Worm (Caenorhabditis elegans) whole organism, L2 larva: Measurements from ENCODE around the gene pmp-2.

Experiments used
- C34F6.9 ChIP-seq: fragments of 150-350 bp; optimal IDR thresholded peaks from 2 replicates; lab custom pipeline; 2014; ENCODE audit warnings: missing biosample characterization, missing genetic modification characterization
- F13H6.1 ChIP-seq: sonication (generic microtip); optimal IDR thresholded peaks from 2 replicates; lab custom pipeline; 2016; ENCODE audit warnings: missing genetic modification characterization, missing compliant biosample characterization
- R02D3.7 ChIP-seq: fragments of 150-350 bp; optimal IDR thresholded peaks from 2 replicates; lab custom pipeline; 2014; ENCODE audit warnings: missing biosample characterization, missing genetic modification characterization
- ZK546.5 ChIP-seq: sonication (generic microtip); optimal IDR thresholded peaks from 2 replicates; lab custom pipeline; 2017; ENCODE audit warnings: missing biosample characterization, missing genetic modification characterization
- aly-2 ChIP-seq: fragments of 150-350 bp; optimal IDR thresholded peaks from 2 replicates; lab custom pipeline; 2014; ENCODE audit warnings: missing biosample characterization, missing genetic modification characterization
- ama-1 ChIP-seq: fragments of 150-350 bp; optimal IDR thresholded peaks from 2 replicates; lab custom pipeline; 2018; ENCODE audit warnings: inconsistent platforms
- blmp-1 ChIP-seq: sonication (generic microtip); optimal IDR thresholded peaks from 2 replicates; lab custom pipeline; 2017; ENCODE audit warnings: missing genetic modification characterization, mild to moderate bottlenecking, missing compliant biosample characterization, antibody characterized with exemption, moderate library complexity; ENCODE audit not compliant: insufficient read depth
- ceh-16 ChIP-seq: fragments of 150-350 bp; optimal IDR thresholded peaks from 2 replicates; lab custom pipeline; 2014; ENCODE audit warnings: missing biosample characterization, missing genetic modification characterization
- ceh-82 ChIP-seq: fragments of 150-350 bp; optimal IDR thresholded peaks from 2 replicates; lab custom pipeline; 2014; ENCODE audit warnings: missing biosample characterization, missing genetic modification characterization
- dmd-4 ChIP-seq: sonication (generic microtip); optimal IDR thresholded peaks from 2 replicates; lab custom pipeline; 2017; ENCODE audit warnings: missing biosample characterization, missing genetic modification characterization
- egl-27 ChIP-seq: sonication (generic microtip); optimal IDR thresholded peaks from 3 replicates; lab custom pipeline; 2017; ENCODE audit warnings: missing biosample characterization, missing genetic modification reagents, missing genetic modification characterization
- elt-1 ChIP-seq: fragments of 150-350 bp; optimal IDR thresholded peaks from 2 replicates; lab custom pipeline; 2014; ENCODE audit warnings: missing biosample characterization, missing genetic modification characterization
- elt-3 ChIP-seq: sonication (generic microtip); optimal IDR thresholded peaks from 2 replicates; lab custom pipeline; 2017; ENCODE audit warnings: missing biosample characterization, missing genetic modification characterization
- fos-1 ChIP-seq: fragments of 150-350 bp; optimal IDR thresholded peaks from 2 replicates; lab custom pipeline; 2014; ENCODE audit warnings: missing biosample characterization, missing genetic modification characterization
- gmeb-1 ChIP-seq: fragments of 150-350 bp; optimal IDR thresholded peaks from 2 replicates; lab custom pipeline; 2014; ENCODE audit warnings: missing biosample characterization, missing genetic modification characterization
- lin-13 ChIP-seq: fragments of 150-350 bp; optimal IDR thresholded peaks from 2 replicates; lab custom pipeline; 2014; ENCODE audit warnings: missing biosample characterization, missing genetic modification reagents, missing genetic modification characterization
- lin-39 ChIP-seq: fragments of 150-350 bp; optimal IDR thresholded peaks from 2 replicates; lab custom pipeline; 2014; ENCODE audit warnings: missing biosample characterization, missing genetic modification reagents, missing genetic modification characterization
- lsy-2 ChIP-seq, 2 experiments: fragments of 150-350 bp in 1 of 2; sonication (generic microtip) in 1 of 2; optimal IDR thresholded peaks; 2 replicates each; lab custom pipeline; 2014 to 2017; ENCODE audit warnings: missing biosample characterization in 2 of 2, missing genetic modification characterization in 2 of 2
- mab-5 ChIP-seq: fragments of 150-350 bp; optimal IDR thresholded peaks from 2 replicates; lab custom pipeline; 2014; ENCODE audit warnings: missing biosample characterization, missing genetic modification characterization
- mbf-1 ChIP-seq: sonication (generic microtip); optimal IDR thresholded peaks from 2 replicates; lab custom pipeline; 2017; ENCODE audit warnings: missing biosample characterization, missing genetic modification characterization
- mdl-1 ChIP-seq, 2 experiments: fragments of 150-350 bp in 1 of 2; sonication (generic microtip) in 1 of 2; optimal IDR thresholded peaks; 2 replicates each; lab custom pipeline; 2017; ENCODE audit warnings: missing biosample characterization in 2 of 2, missing genetic modification characterization in 2 of 2
- nhr-11 ChIP-seq: fragments of 150-350 bp; optimal IDR thresholded peaks from 2 replicates; lab custom pipeline; 2014; ENCODE audit warnings: missing biosample characterization, missing genetic modification characterization
- nhr-12 ChIP-seq: fragments of 150-350 bp; optimal IDR thresholded peaks from 2 replicates; lab custom pipeline; 2014; ENCODE audit warnings: missing biosample characterization, missing genetic modification characterization
- nhr-21 ChIP-seq: fragments of 150-350 bp; optimal IDR thresholded peaks from 2 replicates; lab custom pipeline; 2014; ENCODE audit warnings: missing biosample characterization, missing genetic modification characterization
- nhr-23 ChIP-seq: fragments of 150-350 bp; optimal IDR thresholded peaks from 2 replicates; lab custom pipeline; 2014; ENCODE audit warnings: missing biosample characterization, missing genetic modification reagents, missing genetic modification characterization
- nhr-77 ChIP-seq: fragments of 150-350 bp; optimal IDR thresholded peaks from 2 replicates; lab custom pipeline; 2014; ENCODE audit warnings: missing biosample characterization, missing genetic modification characterization
- sem-4 ChIP-seq: fragments of 150-350 bp; optimal IDR thresholded peaks from 2 replicates; lab custom pipeline; 2014; ENCODE audit warnings: missing biosample characterization, missing genetic modification reagents, missing genetic modification characterization
- skn-1 ChIP-seq: sonication (generic microtip); optimal IDR thresholded peaks from 2 replicates; lab custom pipeline; 2017; ENCODE audit warnings: missing biosample characterization, missing genetic modification characterization
- sma-3 ChIP-seq: sonication (generic microtip); optimal IDR thresholded peaks from 2 replicates; lab custom pipeline; 2016; ENCODE audit warnings: missing genetic modification reagents, missing genetic modification characterization, missing compliant biosample characterization
- sma-9 ChIP-seq, 2 experiments: fragments of 150-350 bp in 1 of 2; sonication (generic microtip) in 1 of 2; optimal IDR thresholded peaks; 2 replicates each; lab custom pipeline; 2014 to 2016; ENCODE audit warnings: missing genetic modification characterization in 2 of 2, mild to moderate bottlenecking in 1 of 2, missing biosample characterization in 1 of 2, missing compliant biosample characterization in 1 of 2, missing genetic modification reagents in 1 of 2, moderate library complexity in 1 of 2
- unc-39 ChIP-seq: fragments of 150-350 bp; optimal IDR thresholded peaks from 2 replicates; lab custom pipeline; 2014; ENCODE audit warnings: missing biosample characterization, missing genetic modification characterization
- unc-55 ChIP-seq: fragments of 150-350 bp; sonication (generic microtip); optimal IDR thresholded peaks from 3 replicates; lab custom pipeline; 2014; ENCODE audit warnings: missing biosample characterization, missing genetic modification reagents, missing genetic modification characterization
- unc-62 ChIP-seq: fragments of 150-350 bp; optimal IDR thresholded peaks from 2 replicates; lab custom pipeline; 2014; ENCODE audit warnings: missing biosample characterization, missing genetic modification reagents, missing genetic modification characterization
- zag-1 ChIP-seq: fragments of 150-350 bp; optimal IDR thresholded peaks from 2 replicates; lab custom pipeline; 2014; ENCODE audit warnings: missing biosample characterization, missing genetic modification characterization
- ztf-11 ChIP-seq: sonication (generic microtip); optimal IDR thresholded peaks from 2 replicates; lab custom pipeline; 2017; ENCODE audit warnings: missing biosample characterization, missing genetic modification characterization
- ztf-4 ChIP-seq: fragments of 150-350 bp; optimal IDR thresholded peaks from 2 replicates; lab custom pipeline; 2014; ENCODE audit warnings: missing biosample characterization, missing genetic modification characterization

The pmp-2 gene

DNA sequence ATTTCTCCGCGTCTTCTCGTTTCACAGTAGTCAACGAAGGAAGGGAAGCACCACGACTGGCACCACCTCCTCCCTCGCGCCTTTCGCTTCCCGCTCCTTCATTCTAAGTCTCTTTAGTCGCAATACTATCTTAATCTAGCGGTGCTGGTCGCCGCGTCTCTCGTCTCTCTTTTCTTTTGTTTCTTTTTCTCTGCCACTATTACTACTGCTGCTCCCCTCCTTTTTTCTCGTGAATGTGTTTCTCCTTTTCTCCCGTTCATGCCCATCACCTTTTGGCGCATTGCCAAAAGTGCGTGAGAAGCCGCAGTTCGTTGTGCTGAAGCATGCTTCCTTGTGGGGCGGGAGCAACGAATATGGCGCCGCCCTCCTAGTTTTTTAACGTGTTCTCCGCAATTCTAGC is 38.9 kb upstream of the pmp-2 start (continued):
- no peak for TF ChIP-seq mbf-1 (tag; lab: Kevin White, UChicago)
- TF ChIP-seq F13H6.1 (tag; lab: Kevin White, UChicago), result peak; percentile 86
- TF ChIP-seq fos-1 (tag; lab: Kevin White, UChicago), result peak; percentile 92
- no peak for TF ChIP-seq nhr-12 (tag; lab: Kevin White, UChicago)
- TF ChIP-seq skn-1 (tag; lab: Kevin White, UChicago), result no peak
- no peak for TF ChIP-seq nhr-23
- peak; percentile 65 for TF ChIP-seq egl-27 (tag; lab: Kevin White, UChicago)
- peak; percentile 46 for TF ChIP-seq ama-1 (lab: Kevin White, UChicago)
- TF ChIP-seq nhr-11 (tag; lab: Kevin White, UChicago), result no peak
- no peak for TF ChIP-seq dmd-4
- TF ChIP-seq blmp-1 (tag; lab: Kevin White, UChicago), result peak; percentile 82
- no peak for TF ChIP-seq nhr-77 (tag; lab: Kevin White, UChicago)
- TF ChIP-seq ZK546.5 (tag; lab: Kevin White, UChicago), result no peak
- TF ChIP-seq lin-39 (tag; lab: Kevin White, UChicago), result no peak
- peak; percentile 26 to 77 for TF ChIP-seq mdl-1 (tag; optimal IDR thresholded peaks at IDR 0.05; lab: Kevin White, UChicago)
- TF ChIP-seq sma-9 (GFP tag; optimal IDR thresholded peaks at IDR 0.05; lab: Kevin White, UChicago), result peak; percentile 80
- TF ChIP-seq sma-9 (tag; optimal IDR thresholded peaks at IDR 0.05; lab: Kevin White, UChicago), result no peak
- peak; percentile 39 for TF ChIP-seq lin-13

DNA sequence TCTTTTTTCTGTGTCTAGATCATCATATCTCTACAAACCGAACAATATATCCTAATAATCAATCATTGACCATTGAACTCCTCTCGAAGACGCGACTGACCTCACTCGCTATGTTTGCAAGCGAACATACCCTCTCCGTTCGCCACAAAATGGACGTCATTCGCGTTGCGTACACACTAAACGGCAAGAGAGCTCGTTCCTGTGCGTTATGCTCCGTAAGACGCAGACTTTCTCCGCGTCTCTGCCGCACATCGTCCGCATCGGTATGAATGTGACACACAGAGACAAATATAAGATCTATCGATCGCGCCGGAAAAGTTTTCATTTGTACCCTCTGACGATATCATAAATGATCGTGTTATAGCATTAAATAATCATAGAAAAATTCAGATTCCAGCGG is 38.4 kb upstream of the pmp-2 start:
- TF ChIP-seq mab-5 (tag; lab: Kevin White, UChicago) (no peak), gmeb-1 (tag; lab: Kevin White, UChicago) (no peak), R02D3.7 (tag; lab: Kevin White, UChicago) (no peak), ztf-11 (tag; lab: Kevin White, UChicago) (no peak), unc-39 (no peak), zag-1 (tag; lab: Kevin White, UChicago) (no peak), elt-3 (tag; lab: Kevin White, UChicago) (no peak)

DNA sequence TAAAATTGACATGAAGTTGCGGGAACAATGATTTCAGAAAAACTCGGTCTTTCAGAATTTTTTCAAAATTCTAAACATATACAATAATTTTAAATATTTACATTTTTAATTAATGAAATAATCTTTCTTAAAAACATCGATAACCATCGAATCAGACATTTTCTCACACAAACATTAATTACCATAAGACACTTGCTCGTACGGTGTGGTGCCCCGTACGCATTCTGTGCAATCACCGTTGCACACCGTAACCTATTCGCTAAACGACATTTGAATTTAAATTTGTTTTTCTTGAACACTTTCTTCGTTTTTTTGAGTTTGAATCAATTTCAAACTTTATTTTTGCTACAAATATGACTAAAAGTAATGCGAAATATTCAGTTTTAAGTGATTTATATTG is 36.2 kb upstream of the pmp-2 start:
- no peak for TF ChIP-seq nhr-23
- TF ChIP-seq ztf-4 (tag; lab: Kevin White, UChicago), result no peak
- TF ChIP-seq aly-2, result no peak
- TF ChIP-seq nhr-21, result no peak
- TF ChIP-seq C34F6.9 (tag; lab: Kevin White, UChicago), result no peak
- no peak for TF ChIP-seq unc-55
- no peak for TF ChIP-seq nhr-11 (tag; lab: Kevin White, UChicago)
- TF ChIP-seq ceh-82, result no peak
- no peak for TF ChIP-seq sem-4 (tag; lab: Kevin White, UChicago)
- no peak for TF ChIP-seq lsy-2 (tag; optimal IDR thresholded peaks at IDR 0.05; lab: Kevin White, UChicago)

DNA sequence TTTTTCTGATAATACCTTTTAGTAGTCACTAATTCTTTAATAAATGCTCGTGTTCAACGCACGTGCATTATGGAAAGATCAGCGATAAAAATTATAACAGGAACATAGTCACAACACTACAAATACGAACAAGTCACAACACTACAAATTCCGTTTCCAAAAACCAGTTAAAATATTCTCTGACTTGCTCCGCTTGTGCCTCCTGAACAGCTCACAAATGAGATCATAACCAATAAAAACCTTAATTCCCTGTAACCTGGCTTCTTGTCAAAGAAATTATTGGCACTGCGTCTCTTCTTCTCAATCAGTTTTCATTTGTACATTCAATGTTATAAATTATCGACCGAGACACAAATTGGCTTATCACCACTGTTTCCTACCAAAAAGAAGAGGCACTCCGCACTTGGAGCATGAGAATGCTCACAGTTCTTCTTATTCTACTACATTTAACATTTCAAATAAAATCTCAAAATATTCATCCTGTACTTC is 31.8 kb upstream of the pmp-2 start, which contains the start of gene B0252.1:
Gene B0252.1, plus strand, starts transcription at position 318 of the 489 bp plus-strand sequence.
- peak; percentile 47 for TF ChIP-seq fos-1 (tag; lab: Kevin White, UChicago)
- no peak for TF ChIP-seq ceh-82

DNA sequence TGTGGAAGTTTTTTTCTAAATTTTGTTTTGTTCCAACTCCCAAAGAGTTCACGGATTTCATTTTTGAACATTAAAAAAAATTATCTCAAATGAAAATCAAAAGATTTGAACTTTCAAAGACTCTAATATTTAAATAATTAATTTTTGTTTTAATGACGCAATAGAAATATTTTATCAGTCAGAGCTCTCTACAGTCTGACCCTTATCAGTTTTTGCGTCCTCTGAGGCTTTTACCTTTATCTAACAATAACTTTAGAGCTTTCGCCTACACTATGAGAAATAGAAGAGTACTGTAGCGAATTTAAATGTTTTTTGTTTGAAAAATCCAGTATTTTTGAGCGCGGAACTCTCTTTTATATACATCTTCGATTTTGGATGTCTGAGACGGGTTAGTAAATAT is 31.3 kb upstream of the pmp-2 start, which contains the start of gene B0252.5:
Gene B0252.5, minus strand, starts transcription at position 17 of the 400 bp plus-strand sequence.
- TF ChIP-seq sma-3 (GFP tag; lab: Kevin White, UChicago) (no peak), fos-1 (tag; lab: Kevin White, UChicago) (peak; percentile 53), sma-9 (GFP tag; optimal IDR thresholded peaks at IDR 0.05; lab: Kevin White, UChicago) (peak; percentile 37), sma-9 (tag; optimal IDR thresholded peaks at IDR 0.05; lab: Kevin White, UChicago) (no peak)

DNA sequence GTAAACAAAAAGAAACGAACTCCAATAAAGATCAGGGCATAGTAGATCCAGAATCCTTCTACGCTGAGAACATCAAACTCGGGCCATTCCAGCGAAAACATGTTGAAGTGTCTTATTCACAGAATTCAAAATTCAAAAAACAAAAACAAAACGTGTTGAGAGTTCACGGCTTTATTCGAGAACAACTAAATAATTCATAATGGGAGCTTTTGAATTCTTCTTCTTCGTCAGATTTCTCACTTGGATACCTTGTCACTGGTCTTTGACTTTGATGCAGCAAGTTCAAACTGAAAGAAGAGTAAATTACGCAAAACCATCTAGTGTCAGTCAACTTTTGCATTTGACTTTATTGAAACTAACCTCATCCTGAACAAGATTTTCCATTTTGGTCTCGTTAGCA is 30.1 kb upstream of the pmp-2 start, which contains the start of gene B0252.11:
Gene B0252.11, minus strand, starts transcription at position 101 of the 400 bp plus-strand sequence.
- no peak for TF ChIP-seq sem-4 (tag; lab: Kevin White, UChicago)
- TF ChIP-seq mab-5 (tag; lab: Kevin White, UChicago), result no peak
- TF ChIP-seq ztf-4 (tag; lab: Kevin White, UChicago), result no peak
- TF ChIP-seq unc-62 (GFP tag; lab: Kevin White, UChicago), result no peak
- TF ChIP-seq ZK546.5 (tag; lab: Kevin White, UChicago), result no peak
- TF ChIP-seq zag-1 (tag; lab: Kevin White, UChicago), result no peak
- no peak for TF ChIP-seq blmp-1 (tag; lab: Kevin White, UChicago)
- TF ChIP-seq elt-1 (tag; lab: Kevin White, UChicago), result no peak
- TF ChIP-seq mdl-1 (tag; optimal IDR thresholded peaks at IDR 0.05; lab: Kevin White, UChicago), result no peak
- no peak for TF ChIP-seq sma-9 (GFP tag; optimal IDR thresholded peaks at IDR 0.05; lab: Kevin White, UChicago)
- no peak for TF ChIP-seq sma-9 (tag; optimal IDR thresholded peaks at IDR 0.05; lab: Kevin White, UChicago)
- TF ChIP-seq ceh-16 (tag; lab: Kevin White, UChicago), result no peak
- no peak for TF ChIP-seq egl-27 (tag; lab: Kevin White, UChicago)
